Worm (Caenorhabditis elegans): ENCODE results near the gene scl-25.

Gene scl-25

DNA sequence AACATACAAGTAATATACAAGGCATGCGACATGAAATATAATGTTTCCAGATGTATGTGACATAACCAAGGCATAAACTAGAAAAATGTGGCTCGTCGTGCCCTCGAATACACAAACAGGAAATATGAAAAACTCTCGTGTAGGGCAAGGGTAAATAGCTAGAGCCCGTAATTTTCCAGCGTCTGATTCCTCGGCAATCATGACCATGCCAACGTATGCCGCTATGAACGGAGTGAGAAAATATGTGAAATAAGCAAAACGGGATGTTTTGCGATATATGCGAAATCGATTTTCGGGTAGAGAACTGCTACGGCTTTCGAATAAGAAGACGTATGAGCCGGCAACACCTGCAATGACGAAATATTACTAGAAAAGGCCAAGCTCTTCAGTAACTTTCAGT lies at the start of gene scl-25:
TSS of gene scl-25 (plus strand) at position 301 of the 400 bp plus-strand sequence.
- no peak for TF ChIP-seq hmg-1.2 (GFP tag; IDR thresholded peaks at IDR 0.05)
- TF ChIP-seq ccch-3 (GFP tag; optimal IDR thresholded peaks at IDR 0.05), result no peak
- TF ChIP-seq Y53F4B.3 (GFP tag; IDR thresholded peaks at IDR 0.05), result no peak

DNA sequence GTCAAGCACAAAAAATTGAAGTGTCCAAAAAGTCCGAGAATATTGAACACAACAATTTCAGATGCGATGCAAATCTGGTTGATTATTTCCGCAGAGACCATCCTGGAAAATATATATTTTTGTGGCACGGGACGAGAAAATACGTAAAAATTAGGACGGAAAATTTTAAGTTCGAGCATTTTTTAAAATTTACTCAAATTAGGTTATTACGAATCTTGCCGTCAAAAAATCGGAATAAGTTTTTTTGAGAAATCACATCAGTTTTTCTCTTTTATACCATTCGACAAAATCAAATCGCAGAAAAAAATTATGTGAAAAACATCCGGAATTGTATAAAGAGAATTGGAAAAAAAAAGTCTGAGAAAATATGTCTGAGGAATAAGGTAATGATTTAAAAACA lies 47.5 kb upstream of the scl-25 start, which contains the start of gene srsx-1:
TSS of gene srsx-1 (minus strand) at position 101 of the 400 bp plus-strand sequence.
- TF ChIP-seq F33H1.4 (GFP tag; IDR thresholded peaks at IDR 0.05) (no peak), tbx-9 (tag; optimal IDR thresholded peaks at IDR 0.05; ENCODE audit: borderline replicate concordance) (no peak), ztf-26 (tag; optimal IDR thresholded peaks at IDR 0.05) (no peak), rpc-1 (optimal IDR thresholded peaks at IDR 0.05) (no peak), rpc-1 (tag; optimal IDR thresholded peaks at IDR 0.05) (no peak)

DNA sequence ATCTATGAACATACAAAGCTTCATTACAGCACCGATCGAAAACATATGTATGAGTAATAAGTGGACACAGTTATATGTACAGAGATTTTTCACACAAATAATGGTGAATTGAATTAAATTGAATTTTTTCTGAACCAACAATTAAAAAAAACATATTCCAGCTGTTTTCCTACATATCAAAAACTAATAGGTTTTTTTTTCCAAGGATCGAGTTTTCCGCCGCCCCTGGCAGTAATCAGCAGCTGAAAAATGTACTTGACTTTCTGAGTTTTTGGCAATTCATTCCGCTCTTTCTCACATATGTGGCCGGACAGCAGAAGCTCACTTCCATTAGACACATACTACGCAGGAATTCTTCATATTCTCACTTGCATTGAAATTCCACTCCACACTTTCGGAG lies 47.0 kb upstream of the scl-25 start, which contains the start of gene srh-174:
TSS of gene srh-174 (plus strand) at position 301 of the 400 bp plus-strand sequence.
- TF ChIP-seq pha-4 (tag; optimal IDR thresholded peaks at IDR 0.05), result no peak
- TF ChIP-seq T07F8.4 (tag; optimal IDR thresholded peaks at IDR 0.05), result no peak
- TF ChIP-seq cebp-1 (GFP tag; IDR thresholded peaks at IDR 0.05), result no peak
- TF ChIP-seq cebp-1 (tag; optimal IDR thresholded peaks at IDR 0.05), result no peak
- TF ChIP-seq D2030.7 (GFP tag; IDR thresholded peaks at IDR 0.05), result no peak
- TF ChIP-seq ztf-22 (GFP tag; optimal IDR thresholded peaks at IDR 0.05), result no peak
- TF ChIP-seq ekl-4 (GFP tag; IDR thresholded peaks at IDR 0.05), result no peak
- no peak for TF ChIP-seq F37B4.10 (GFP tag; IDR thresholded peaks at IDR 0.05)
- TF ChIP-seq hrde-1 (tag; optimal IDR thresholded peaks at IDR 0.05; ENCODE audit: borderline replicate concordance), result no peak
- no peak for TF ChIP-seq ztf-3 (GFP tag; optimal IDR thresholded peaks at IDR 0.05)
- TF ChIP-seq mes-4 (tag; optimal IDR thresholded peaks at IDR 0.05), result no peak
- no peak for TF ChIP-seq egl-44 (GFP tag; IDR thresholded peaks at IDR 0.05)
- no peak for TF ChIP-seq madf-3 (GFP tag; IDR thresholded peaks at IDR 0.05)
- no peak for TF ChIP-seq lin-40 (tag; optimal IDR thresholded peaks at IDR 0.05)
- no peak for TF ChIP-seq Y53G8AR.9 (GFP tag; conservative IDR thresholded peaks at IDR 0.05)
- TF ChIP-seq snpc-4 (GFP tag; optimal IDR thresholded peaks at IDR 0.05), result no peak
- TF ChIP-seq snpc-4 (tag; optimal IDR thresholded peaks at IDR 0.05), result no peak
- TF ChIP-seq egl-18 (GFP tag; IDR thresholded peaks at IDR 0.05), result no peak
- no peak for TF ChIP-seq let-526 (GFP tag; IDR thresholded peaks at IDR 0.05)
- no peak for TF ChIP-seq ztf-26 (tag; optimal IDR thresholded peaks at IDR 0.05)
- TF ChIP-seq lsl-1 (GFP tag; optimal IDR thresholded peaks at IDR 0.05), result no peak
- TF ChIP-seq hmg-1.2 (GFP tag; IDR thresholded peaks at IDR 0.05), result no peak

DNA sequence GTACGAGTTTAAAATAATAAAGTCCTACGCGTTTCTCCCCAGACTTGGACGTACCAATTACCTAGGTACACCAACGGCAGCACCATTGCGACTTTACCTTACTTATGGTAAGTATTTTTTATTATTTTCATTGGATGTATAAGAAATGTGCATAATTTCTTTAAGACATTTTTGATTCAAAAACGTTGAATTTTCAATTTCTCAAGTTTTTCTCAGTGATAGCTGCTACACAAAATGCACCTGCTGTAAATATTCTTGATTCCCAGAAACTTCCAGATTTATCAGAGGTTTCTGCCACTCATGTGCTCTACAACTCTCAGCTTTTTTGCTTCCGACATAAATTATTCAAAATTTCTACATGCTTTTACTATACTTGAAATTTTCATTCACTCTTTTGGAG lies 43.4 kb upstream of the scl-25 start, which contains the start of gene srh-159:
TSS of gene srh-159 (plus strand) at position 301 of the 400 bp plus-strand sequence.
- TF ChIP-seq Y95B8A.8 (GFP tag; IDR thresholded peaks at IDR 0.05) (no peak), F55B11.4 (tag; optimal IDR thresholded peaks at IDR 0.05; ENCODE audit: borderline replicate concordance, insufficient read depth) (no peak), ZK185.1 (tag; optimal IDR thresholded peaks at IDR 0.05; ENCODE audit: poor library complexity, severe bottlenecking) (no peak), lin-54 (GFP tag; optimal IDR thresholded peaks at IDR 0.05) (no peak), ceh-58 (GFP tag; IDR thresholded peaks at IDR 0.05) (no peak), attf-5 (GFP tag; optimal IDR thresholded peaks at IDR 0.05) (no peak), lsl-1 (GFP tag; optimal IDR thresholded peaks at IDR 0.05) (no peak)

DNA sequence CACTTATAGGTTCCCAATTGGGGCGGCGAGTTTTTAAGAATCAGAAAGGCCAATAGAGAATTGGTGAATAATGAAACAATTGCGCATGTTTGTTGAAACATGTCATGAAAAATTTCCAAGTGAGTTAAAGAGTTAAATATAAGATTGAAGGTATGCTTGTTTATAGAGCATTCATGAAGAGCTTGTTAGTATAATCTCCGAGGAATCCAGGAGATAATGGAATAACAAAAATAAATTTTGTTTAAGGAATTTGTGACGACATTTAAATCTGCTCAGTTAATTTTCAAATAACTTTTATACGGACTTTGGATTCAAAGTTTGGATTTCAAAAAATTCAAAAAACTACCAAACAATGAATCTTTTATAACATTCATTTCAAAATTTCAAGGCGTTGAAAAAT lies 35.1 kb upstream of the scl-25 start, which contains the start of gene str-199:
TSS of gene str-199 (minus strand) at position 101 of the 400 bp plus-strand sequence.
- TF ChIP-seq dpl-1 (GFP tag; optimal IDR thresholded peaks at IDR 0.05), result no peak
- TF ChIP-seq mes-4 (tag; optimal IDR thresholded peaks at IDR 0.05), result no peak
- TF ChIP-seq lag-1 (GFP tag; IDR thresholded peaks at IDR 0.05), result no peak
- no peak for TF ChIP-seq F22D6.2 (tag; optimal IDR thresholded peaks at IDR 0.05)
- no peak for TF ChIP-seq hlh-26 (GFP tag; conservative IDR thresholded peaks at IDR 0.05)
- TF ChIP-seq hlh-12 (tag; optimal IDR thresholded peaks at IDR 0.05), result no peak
- TF ChIP-seq ztf-25 (GFP tag; IDR thresholded peaks at IDR 0.05), result no peak
- TF ChIP-seq let-526 (GFP tag; IDR thresholded peaks at IDR 0.05), result no peak
- no peak for TF ChIP-seq die-1 (tag; optimal IDR thresholded peaks at IDR 0.05)
- TF ChIP-seq zfh-2 (GFP tag; conservative IDR thresholded peaks at IDR 0.05), result no peak
- TF ChIP-seq cebp-2 (GFP tag; IDR thresholded peaks at IDR 0.05), result no peak
- no peak for TF ChIP-seq C06A6.2 (GFP tag; conservative IDR thresholded peaks at IDR 0.05)
- TF ChIP-seq snpc-4 (GFP tag; optimal IDR thresholded peaks at IDR 0.05), result no peak
- TF ChIP-seq snpc-4 (tag; optimal IDR thresholded peaks at IDR 0.05), result no peak
- no peak for TF ChIP-seq ztf-22 (GFP tag; optimal IDR thresholded peaks at IDR 0.05)
